Fruit fly (Drosophila melanogaster) whole organism, embryonic: ENCODE results near the gene APC4.

ENCODE experiments used
- Atf3 ChIP-seq: fragments of 200-800 bp; sonication (Bioruptor generic); optimal IDR thresholded peaks from 3 replicates; lab custom pipeline; 2016; ENCODE audit warnings: missing biosample characterization, missing genetic modification characterization
- BEAF-32 ChIP-seq: fragments of 200-800 bp; sonication (Bioruptor generic); optimal IDR thresholded peaks from 3 replicates; lab custom pipeline; 2017; ENCODE audit warnings: missing biosample characterization, missing genetic modification characterization, mild to moderate bottlenecking, moderate library complexity, missing genetic modification reagents
- Bteb2 ChIP-seq: fragments of 200-800 bp; sonication (Bioruptor generic); optimal IDR thresholded peaks from 2 replicates; lab custom pipeline; 2016; ENCODE audit warnings: missing biosample characterization, missing genetic modification characterization
- CG10267 ChIP-seq: fragments of 200-800 bp; sonication (Bioruptor generic); optimal IDR thresholded peaks from 2 replicates; lab custom pipeline; 2018; ENCODE audit warnings: missing biosample characterization, mild to moderate bottlenecking, missing genetic modification characterization, moderate library complexity
- CG11696 ChIP-seq: fragments of 200-800 bp; sonication (Bioruptor generic); IDR thresholded peaks from 2 replicates; pipeline ENCODE4 v1.3.6; 2022; ENCODE audit warnings: missing biosample characterization, missing genetic modification characterization
- CG12299 ChIP-seq: fragments of 200-800 bp; sonication (Bioruptor generic); optimal IDR thresholded peaks from 2 replicates; lab custom pipeline; 2018; ENCODE audit warnings: missing biosample characterization, mild to moderate bottlenecking, missing genetic modification characterization
- CG15514 ChIP-seq: fragments of 200-800 bp; sonication (Bioruptor generic); optimal IDR thresholded peaks from 3 replicates; lab custom pipeline; 2017; ENCODE audit warnings: missing biosample characterization, missing genetic modification characterization, mild to moderate bottlenecking, moderate library complexity, missing genetic modification reagents
- CG18764 ChIP-seq: fragments of 200-800 bp; sonication (Bioruptor generic); optimal IDR thresholded peaks from 3 replicates; lab custom pipeline; 2016; ENCODE audit warnings: missing biosample characterization, missing genetic modification characterization
- CG33213 ChIP-seq: fragments of 200-800 bp; sonication (Bioruptor generic); optimal IDR thresholded peaks from 3 replicates; lab custom pipeline; 2016; ENCODE audit warnings: missing biosample characterization, missing genetic modification characterization
- CG4424 ChIP-seq: fragments of 200-800 bp; sonication (Bioruptor generic); optimal IDR thresholded peaks from 3 replicates; lab custom pipeline; 2016; ENCODE audit warnings: missing biosample characterization, missing genetic modification characterization
- CG6272 ChIP-seq: fragments of 200-800 bp; sonication (Bioruptor generic); IDR thresholded peaks from 2 replicates; pipeline ENCODE4 v1.3.6; 2022; ENCODE audit warnings: missing biosample characterization, missing genetic modification characterization
- CG7271 ChIP-seq: fragments of 200-800 bp; sonication (Bioruptor generic); optimal IDR thresholded peaks from 2 replicates; lab custom pipeline; 2018; ENCODE audit warnings: missing biosample characterization, mild to moderate bottlenecking, missing genetic modification characterization, moderate library complexity
- CG7745 ChIP-seq: fragments of 200-800 bp; sonication (Bioruptor generic); optimal IDR thresholded peaks from 2 replicates; lab custom pipeline; 2018; ENCODE audit warnings: missing biosample characterization, mild to moderate bottlenecking, missing genetic modification characterization, moderate library complexity
- CG7987 ChIP-seq: fragments of 200-800 bp; sonication (Bioruptor generic); optimal IDR thresholded peaks from 2 replicates; lab custom pipeline; 2018; ENCODE audit warnings: missing biosample characterization, mild to moderate bottlenecking, missing genetic modification characterization, moderate library complexity
- CkIIα-i1 ChIP-seq: fragments of 200-800 bp; sonication (Bioruptor generic); IDR thresholded peaks from 2 replicates; pipeline ENCODE4 v1.3.6; 2022; ENCODE audit warnings: missing biosample characterization, missing genetic modification characterization
- D19A ChIP-seq: fragments of 200-800 bp; optimal IDR thresholded peaks from 3 replicates; lab custom pipeline; 2019; ENCODE audit warnings: missing biosample characterization, mild to moderate bottlenecking, missing genetic modification characterization, moderate library complexity
- Doc3 ChIP-seq: fragments of 200-800 bp; sonication (Bioruptor generic); IDR thresholded peaks from 3 replicates; pipeline ENCODE4 v1.3.6; 2022; ENCODE audit warnings: missing biosample characterization, missing genetic modification characterization; ENCODE audit not compliant: partially characterized antibody
- ERR ChIP-seq: fragments of 200-800 bp; sonication (Bioruptor generic); optimal IDR thresholded peaks from 2 replicates; lab custom pipeline; 2016; ENCODE audit warnings: missing biosample characterization, missing genetic modification characterization
- Fer1 ChIP-seq: fragments of 200-800 bp; sonication (Bioruptor generic); optimal IDR thresholded peaks from 2 replicates; lab custom pipeline; 2017; ENCODE audit warnings: missing biosample characterization, mild to moderate bottlenecking, missing genetic modification characterization
- Hmr ChIP-seq: fragments of 200-800 bp; sonication (Bioruptor generic); optimal IDR thresholded peaks from 3 replicates; lab custom pipeline; 2017; ENCODE audit warnings: mild to moderate bottlenecking, missing biosample characterization, missing genetic modification reagents, missing genetic modification characterization
- Mes4 ChIP-seq: fragments of 200-800 bp; sonication (Bioruptor generic); optimal IDR thresholded peaks from 2 replicates; lab custom pipeline; 2016; ENCODE audit warnings: missing biosample characterization, missing genetic modification characterization
- Neu2 ChIP-seq: fragments of 200-800 bp; sonication (Bioruptor generic); optimal IDR thresholded peaks from 3 replicates; lab custom pipeline; 2016; ENCODE audit warnings: missing biosample characterization, missing genetic modification characterization, borderline replicate concordance
- Poxn ChIP-seq: fragments of 200-800 bp; sonication (Bioruptor generic); IDR thresholded peaks from 2 replicates; pipeline ENCODE4 v1.3.6; 2022; ENCODE audit warnings: missing biosample characterization, missing genetic modification characterization
- Sox102F ChIP-seq: fragments of 200-800 bp; sonication (Bioruptor generic); optimal IDR thresholded peaks from 2 replicates; lab custom pipeline; 2018; ENCODE audit warnings: missing biosample characterization, mild to moderate bottlenecking, missing genetic modification characterization, moderate library complexity
- bbx ChIP-seq: fragments of 200-800 bp; sonication (Bioruptor generic); IDR thresholded peaks from 2 replicates; pipeline ENCODE4 v1.3.6; 2022; ENCODE audit warnings: missing biosample characterization, missing genetic modification characterization; ENCODE audit not compliant: partially characterized antibody
- dan ChIP-seq: fragments of 200-800 bp; sonication (Bioruptor generic); IDR thresholded peaks from 2 replicates; pipeline ENCODE4 v1.3.6; 2022; ENCODE audit warnings: missing biosample characterization, missing genetic modification characterization
- dm ChIP-seq: fragments of 200-800 bp; sonication (Bioruptor generic); optimal IDR thresholded peaks from 3 replicates; lab custom pipeline; 2016; ENCODE audit warnings: missing biosample characterization, missing genetic modification characterization
- dpn ChIP-seq, 2 experiments: fragments of 200-800 bp; sonication (Bioruptor generic); optimal IDR thresholded peaks; 3 replicates each; lab custom pipeline; 2016; ENCODE audit warnings: missing biosample characterization in 2 of 2, missing genetic modification characterization in 2 of 2
- en ChIP-seq: fragments of 200-800 bp; sonication (Bioruptor generic); optimal IDR thresholded peaks from 2 replicates; lab custom pipeline; 2016; ENCODE audit warnings: missing biosample characterization, missing genetic modification characterization
- hb ChIP-seq: fragments of 200-800 bp; sonication (Bioruptor generic); IDR thresholded peaks from 3 replicates; pipeline ENCODE4 v1.3.6; 2022; ENCODE audit warnings: missing biosample characterization, missing genetic modification characterization; ENCODE audit not compliant: partially characterized antibody
- her ChIP-seq: fragments of 200-800 bp; sonication (Bioruptor generic); optimal IDR thresholded peaks from 2 replicates; lab custom pipeline; 2016; ENCODE audit warnings: missing biosample characterization, missing genetic modification characterization
- jumu ChIP-seq: fragments of 200-800 bp; sonication (Bioruptor generic); optimal IDR thresholded peaks from 3 replicates; lab custom pipeline; 2016; ENCODE audit warnings: missing biosample characterization, missing genetic modification characterization
- mld ChIP-seq: fragments of 200-800 bp; sonication (Bioruptor generic); IDR thresholded peaks from 3 replicates; pipeline ENCODE4 v1.3.6; 2022; ENCODE audit warnings: missing biosample characterization, missing genetic modification characterization; ENCODE audit not compliant: partially characterized antibody
- nmo ChIP-seq: fragments of 200-800 bp; sonication (Bioruptor generic); optimal IDR thresholded peaks from 2 replicates; lab custom pipeline; 2018; ENCODE audit warnings: missing biosample characterization, mild to moderate bottlenecking, missing genetic modification characterization, moderate library complexity
- nom ChIP-seq: fragments of 200-800 bp; sonication (Bioruptor generic); optimal IDR thresholded peaks from 2 replicates; lab custom pipeline; 2017; ENCODE audit warnings: missing biosample characterization, missing genetic modification characterization, mild to moderate bottlenecking, moderate library complexity, missing genetic modification reagents
- pb ChIP-seq: fragments of 200-800 bp; sonication (Bioruptor generic); optimal IDR thresholded peaks from 3 replicates; lab custom pipeline; 2016; ENCODE audit warnings: missing biosample characterization, missing genetic modification characterization
- psq ChIP-seq: fragments of 200-800 bp; sonication (Bioruptor generic); optimal IDR thresholded peaks from 2 replicates; lab custom pipeline; 2017; ENCODE audit warnings: missing biosample characterization, missing genetic modification characterization
- sc ChIP-seq, 3 experiments: fragments of >200 bp in 2 of 3; fragments of 200-800 bp in 1 of 3; sonication (Bioruptor generic) in 1 of 3; optimal IDR thresholded peaks; 2 replicates in 2 of 3; 3 replicates in 1 of 3; lab custom pipeline; 2017; ENCODE audit warnings: mild to moderate bottlenecking in 1 of 3, missing biosample characterization in 1 of 3, missing genetic modification characterization in 1 of 3, missing genetic modification reagents in 1 of 3
- sd ChIP-seq: fragments of 200-800 bp; sonication (Bioruptor generic); optimal IDR thresholded peaks from 3 replicates; lab custom pipeline; 2018; ENCODE audit warnings: missing biosample characterization, mild to moderate bottlenecking, missing genetic modification characterization, moderate library complexity
- sim ChIP-seq: fragments of 200-800 bp; sonication (Bioruptor generic); IDR thresholded peaks from 2 replicates; pipeline ENCODE4 v1.3.6; 2022; ENCODE audit warnings: missing biosample characterization, missing genetic modification characterization
- sima ChIP-seq: fragments of 200-800 bp; sonication (Bioruptor generic); optimal IDR thresholded peaks from 2 replicates; lab custom pipeline; 2016; ENCODE audit warnings: missing biosample characterization, missing genetic modification characterization
- sisA ChIP-seq: fragments of 200-800 bp; sonication (Bioruptor generic); IDR thresholded peaks from 2 replicates; pipeline ENCODE4 v1.3.6; 2022; ENCODE audit warnings: missing biosample characterization, missing genetic modification characterization
- slp2 ChIP-seq: fragments of 200-800 bp; sonication (Bioruptor generic); optimal IDR thresholded peaks from 2 replicates; lab custom pipeline; 2016; ENCODE audit warnings: missing biosample characterization, missing genetic modification characterization
- sob ChIP-seq: fragments of 200-800 bp; sonication (Bioruptor generic); IDR thresholded peaks from 2 replicates; pipeline ENCODE4 v1.3.6; 2022; ENCODE audit warnings: missing biosample characterization, missing genetic modification characterization
- sqz ChIP-seq: fragments of 200-800 bp; sonication (Bioruptor generic); optimal IDR thresholded peaks from 3 replicates; lab custom pipeline; 2018; ENCODE audit warnings: missing biosample characterization, mild to moderate bottlenecking, missing genetic modification characterization
- tio ChIP-seq: fragments of 200-800 bp; sonication (Bioruptor generic); optimal IDR thresholded peaks from 2 replicates; lab custom pipeline; 2017; ENCODE audit warnings: missing biosample characterization, missing genetic modification characterization, inconsistent platforms
- ttk ChIP-seq: fragments of 200-800 bp; sonication (Bioruptor generic); IDR thresholded peaks from 2 replicates; pipeline ENCODE4 v2.1.2; 2022; ENCODE audit warnings: missing biosample characterization, missing genetic modification characterization
- twi ChIP-seq: fragments of 200-800 bp; optimal IDR thresholded peaks from 2 replicates; lab custom pipeline; 2019; ENCODE audit warnings: missing biosample characterization, mild to moderate bottlenecking, missing genetic modification characterization, moderate library complexity
- vnd ChIP-seq: fragments of 200-800 bp; sonication (Bioruptor generic); IDR thresholded peaks from 3 replicates; pipeline ENCODE4 v1.3.6; 2022; ENCODE audit warnings: missing biosample characterization, missing genetic modification characterization; ENCODE audit not compliant: partially characterized antibody
- zfh1 ChIP-seq: fragments of 200-800 bp; sonication (Bioruptor generic); IDR thresholded peaks from 3 replicates; pipeline ENCODE4 v1.3.6; 2022; ENCODE audit warnings: missing biosample characterization, missing genetic modification characterization

The APC4 gene

dm6 chrX:9060078-9060477 is 22.7 kb upstream of the APC4 start (continued):
- TF ChIP-seq ERR (GFP tag; lab: Kevin White, UChicago) (no peak), BEAF-32 (no peak), Doc3 (no peak), D19A (tag; lab: Kevin White, UChicago) (peak; percentile 72), CG4424 (GFP tag; lab: Kevin White, UChicago) (peak; percentile 64), slp2 (GFP tag; lab: Kevin White, UChicago) (no peak), dan (GFP tag; lab: Robert Waterston, UW) (no peak), sisA (GFP tag; lab: Robert Waterston, UW) (peak; percentile 66), Neu2 (GFP tag; lab: Kevin White, UChicago) (no peak), zfh1 (GFP tag; lab: Robert Waterston, UW) (peak; percentile 58; the same call in 1 of the 3 replicates), tio (GFP tag; lab: Kevin White, UChicago) (peak; percentile 36), Fer1 (GFP tag; lab: Kevin White, UChicago) (no peak), sim (no peak), hb (GFP tag; lab: Robert Waterston, UW) (no peak), nmo (peak; percentile 57), vnd (no peak), Sox102F (GFP tag; lab: Kevin White, UChicago) (peak; percentile 89), Hmr (GFP tag; lab: Kevin White, UChicago) (peak; percentile 74), Poxn (GFP tag; lab: Robert Waterston, UW) (no peak), jumu (no peak), CkIIα-i1 (0 out of 2 replicates have a peak, but pooled peaks have one; percentile 20), en (no peak), psq (GFP tag; lab: Kevin White, UChicago) (no peak), sd (peak; percentile 62), Mes4 (GFP tag; lab: Kevin White, UChicago) (peak; percentile 44), CG33213 (no peak), CG7745 (no peak), sqz (GFP tag; lab: Kevin White, UChicago) (peak; percentile 29), bbx (GFP tag; lab: Robert Waterston, UW) (no peak), mld (GFP tag; lab: Robert Waterston, UW) (no peak), nom (GFP tag; lab: Kevin White, UChicago) (peak; percentile 58), CG6272 (GFP tag; lab: Robert Waterston, UW) (no peak; the same call in 1 of the 2 replicates), twi (tag; lab: Kevin White, UChicago) (no peak), sob (GFP tag; lab: Robert Waterston, UW) (peak; percentile 69), pb (GFP tag; lab: Kevin White, UChicago) (no peak), CG18764 (GFP tag; lab: Kevin White, UChicago) (peak; percentile 9), sima (no peak), sc (optimal IDR thresholded peaks at IDR 0.05; lab: Kevin White, UChicago) (no peak), sc (GFP tag; optimal IDR thresholded peaks at IDR 0.05; lab: Kevin White, UChicago) (peak; percentile 11), CG11696 (GFP tag; lab: Robert Waterston, UW) (peak; percentile 78), ttk (GFP tag; lab: Robert Waterston, UW) (peak; percentile 56; the same call in 1 of the 2 replicates), her (no peak), CG15514 (peak; percentile 59), CG12299 (tag; lab: Kevin White, UChicago) (peak; percentile 73), dpn (GFP tag; optimal IDR thresholded peaks at IDR 0.05; lab: Kevin White, UChicago) (peak; percentile 44 to 74), CG7271 (tag; lab: Kevin White, UChicago) (no peak), CG7987 (GFP tag; lab: Kevin White, UChicago) (no peak), dm (peak; percentile 23), Atf3 (GFP tag; lab: Kevin White, UChicago) (peak; percentile 8), CG10267 (tag; lab: Kevin White, UChicago) (peak; percentile 66), Bteb2 (GFP tag; lab: Kevin White, UChicago) (peak; percentile 3)
